Fruit fly (Drosophila melanogaster) whole organism, embryonic: ENCODE measurements around the gene Hacd1.

Experiments used
- Awh ChIP-seq: fragments of 200-800 bp; sonication (Bioruptor generic); IDR thresholded peaks from 2 replicates; pipeline ENCODE4, ENCODE4 v1.3.6; 2022; ENCODE audit warnings: missing biosample characterization, missing genetic modification characterization
- B-H1 ChIP-seq: fragments of 200-800 bp; sonication (Bioruptor generic); IDR thresholded peaks from 3 replicates; pipeline ENCODE4 v1.3.6; 2022; ENCODE audit warnings: missing biosample characterization, missing genetic modification characterization
- CG10267 ChIP-seq: fragments of 200-800 bp; sonication (Bioruptor generic); optimal IDR thresholded peaks from 2 replicates; lab custom pipeline; 2018; ENCODE audit warnings: missing biosample characterization, mild to moderate bottlenecking, missing genetic modification characterization, moderate library complexity
- CG10431 ChIP-seq: fragments of 200-800 bp; sonication (Bioruptor generic); optimal IDR thresholded peaks from 3 replicates; lab custom pipeline; 2018; ENCODE audit warnings: missing biosample characterization, mild to moderate bottlenecking, missing genetic modification characterization
- CG11504 ChIP-seq: fragments of 200-800 bp; sonication (Bioruptor generic); optimal IDR thresholded peaks from 3 replicates; lab custom pipeline; 2019; ENCODE audit warnings: missing biosample characterization, mild to moderate bottlenecking, missing genetic modification characterization, moderate library complexity
- CG15011 ChIP-seq: fragments of 200-800 bp; sonication (Bioruptor generic); optimal IDR thresholded peaks from 3 replicates; lab custom pipeline; 2018; ENCODE audit warnings: missing biosample characterization, mild to moderate bottlenecking, missing genetic modification characterization
- CG1529 ChIP-seq: fragments of 200-800 bp; sonication (Bioruptor generic); optimal IDR thresholded peaks from 3 replicates; lab custom pipeline; 2018; ENCODE audit warnings: missing biosample characterization, missing genetic modification characterization
- CG16813 ChIP-seq: fragments of 200-800 bp; sonication (Bioruptor generic); IDR thresholded peaks from 3 replicates; pipeline ENCODE4 v1.3.6; 2022; ENCODE audit warnings: missing biosample characterization, missing genetic modification characterization; ENCODE audit not compliant: partially characterized antibody
- CG17186 ChIP-seq: fragments of 200-800 bp; sonication (Bioruptor generic); optimal IDR thresholded peaks from 3 replicates; lab custom pipeline; 2017; ENCODE audit warnings: missing biosample characterization, missing genetic modification reagents, missing genetic modification characterization
- CG18599 ChIP-seq: fragments of 200-800 bp; sonication (Bioruptor generic); optimal IDR thresholded peaks from 3 replicates; lab custom pipeline; 2017; ENCODE audit warnings: missing biosample characterization, missing genetic modification characterization, mild to moderate bottlenecking, moderate library complexity, missing genetic modification reagents
- CG43689 ChIP-seq: fragments of 200-800 bp; sonication (Bioruptor generic); IDR thresholded peaks from 2 replicates; pipeline ENCODE4 v1.3.6; 2022; ENCODE audit warnings: missing biosample characterization, missing genetic modification characterization
- CG4617 ChIP-seq: fragments of 200-800 bp; sonication (Bioruptor generic); optimal IDR thresholded peaks from 3 replicates; lab custom pipeline; 2016; ENCODE audit warnings: missing biosample characterization, missing genetic modification characterization, borderline replicate concordance
- CG6689 ChIP-seq: fragments of 200-800 bp; sonication (Bioruptor generic); IDR thresholded peaks from 2 replicates; pipeline ENCODE4 v1.3.6; 2022; ENCODE audit warnings: missing biosample characterization, missing genetic modification characterization
- CG6813 ChIP-seq: fragments of 200-800 bp; sonication (Bioruptor generic); optimal IDR thresholded peaks from 2 replicates; lab custom pipeline; 2017; ENCODE audit warnings: missing biosample characterization, missing genetic modification characterization, mild to moderate bottlenecking, moderate library complexity, missing genetic modification reagents
- CG7839 ChIP-seq: fragments of 200-800 bp; sonication (Bioruptor generic); optimal IDR thresholded peaks from 3 replicates; lab custom pipeline; 2018; ENCODE audit warnings: missing biosample characterization, mild to moderate bottlenecking, missing genetic modification characterization, moderate library complexity
- Dad ChIP-seq: fragments of 200-800 bp; sonication (Bioruptor generic); optimal IDR thresholded peaks from 3 replicates; lab custom pipeline; 2016; ENCODE audit warnings: missing biosample characterization, missing genetic modification characterization
- H2.0 ChIP-seq: fragments of 200-800 bp; sonication (Bioruptor generic); IDR thresholded peaks from 2 replicates; pipeline ENCODE4 v1.3.6; 2022; ENCODE audit warnings: missing biosample characterization, missing genetic modification characterization
- Hr51 ChIP-seq, 2 experiments: fragments of 200-800 bp; sonication (Bioruptor generic); optimal IDR thresholded peaks; 2 replicates in 1 of 2; 3 replicates in 1 of 2; lab custom pipeline; 2016 to 2018; ENCODE audit warnings: missing biosample characterization in 2 of 2, missing genetic modification characterization in 2 of 2, mild to moderate bottlenecking in 1 of 2, moderate library complexity in 1 of 2
- Lhr ChIP-seq: fragments of 200-800 bp; sonication (Bioruptor generic); optimal IDR thresholded peaks from 3 replicates; lab custom pipeline; 2017; ENCODE audit warnings: mild to moderate bottlenecking, missing biosample characterization, missing genetic modification reagents, missing genetic modification characterization
- MBD-R2 ChIP-seq: fragments of 200-800 bp; sonication (Bioruptor generic); IDR thresholded peaks from 2 replicates; pipeline ENCODE4 v1.3.6; 2022; ENCODE audit warnings: missing biosample characterization, missing genetic modification characterization
- Myb ChIP-seq: fragments of 200-800 bp; sonication (Bioruptor generic); optimal IDR thresholded peaks from 2 replicates; lab custom pipeline; 2016; ENCODE audit warnings: missing biosample characterization, missing genetic modification characterization
- Oaz ChIP-seq: fragments of 200-800 bp; sonication (Bioruptor generic); IDR thresholded peaks from 2 replicates; pipeline ENCODE4 v1.3.6; 2022; ENCODE audit warnings: missing biosample characterization, missing genetic modification characterization
- Six4 ChIP-seq: fragments of 200-800 bp; sonication (Bioruptor generic); optimal IDR thresholded peaks from 2 replicates; lab custom pipeline; 2016; ENCODE audit warnings: missing biosample characterization, missing genetic modification characterization
- Taf1 ChIP-seq: fragments of 200-800 bp; sonication (Bioruptor generic); IDR thresholded peaks from 2 replicates; pipeline ENCODE4 v1.3.6; 2022; ENCODE audit warnings: missing biosample characterization, missing genetic modification characterization
- Usf ChIP-seq: fragments of 200-800 bp; sonication (Bioruptor generic); optimal IDR thresholded peaks from 2 replicates; lab custom pipeline; 2017; ENCODE audit warnings: missing genotype, missing biosample characterization, missing genetic modification characterization
- Vsx1 ChIP-seq: fragments of 200-800 bp; sonication (Bioruptor generic); optimal IDR thresholded peaks from 2 replicates; lab custom pipeline; 2017; ENCODE audit warnings: missing biosample characterization, mild to moderate bottlenecking, missing genetic modification characterization, missing genetic modification reagents
- ash1 ChIP-seq: fragments of 200-800 bp; sonication (Bioruptor generic); optimal IDR thresholded peaks from 2 replicates; lab custom pipeline; 2018; ENCODE audit warnings: missing biosample characterization, mild to moderate bottlenecking, missing genetic modification characterization
- bcd ChIP-seq: fragments of 200-800 bp; sonication (Bioruptor generic); optimal IDR thresholded peaks from 2 replicates; lab custom pipeline; 2017; ENCODE audit warnings: missing biosample characterization, mild to moderate bottlenecking, missing genetic modification characterization
- chinmo ChIP-seq: fragments of 200-800 bp; sonication (Bioruptor generic); IDR thresholded peaks from 4 replicates; pipeline ENCODE4 v1.3.6; 2022; ENCODE audit warnings: missing biosample characterization, missing genetic modification characterization; ENCODE audit not compliant: partially characterized antibody
- crc ChIP-seq: fragments of 200-800 bp; sonication (Bioruptor generic); optimal IDR thresholded peaks from 2 replicates; lab custom pipeline; 2016; ENCODE audit warnings: missing biosample characterization, missing genetic modification characterization
- croc ChIP-seq: fragments of 200-800 bp; sonication (Bioruptor generic); conservative IDR thresholded peaks from 3 replicates; pipeline ENCODE4 v1.3.6; 2022; ENCODE audit warnings: missing biosample characterization, missing genetic modification characterization
- crp ChIP-seq, 2 experiments: fragments of 200-800 bp; sonication (Bioruptor generic); optimal IDR thresholded peaks; 2 replicates in 1 of 2; 3 replicates in 1 of 2; lab custom pipeline; 2017; ENCODE audit warnings: missing biosample characterization in 2 of 2, missing genetic modification characterization in 2 of 2, mild to moderate bottlenecking in 1 of 2, moderate library complexity in 1 of 2
- da ChIP-seq: fragments of 200-800 bp; sonication (Bioruptor generic); optimal IDR thresholded peaks from 2 replicates; lab custom pipeline; 2016; ENCODE audit warnings: missing biosample characterization, missing genetic modification characterization
- dimm ChIP-seq: fragments of 200-800 bp; sonication (Bioruptor generic); IDR thresholded peaks from 2 replicates; pipeline ENCODE4 v1.3.6; 2022; ENCODE audit warnings: missing biosample characterization, missing genetic modification characterization
- dmrt99B ChIP-seq: fragments of 200-800 bp; sonication (Bioruptor generic); optimal IDR thresholded peaks from 2 replicates; lab custom pipeline; 2018; ENCODE audit warnings: missing biosample characterization, mild to moderate bottlenecking, missing genetic modification characterization, moderate library complexity
- emc ChIP-seq: fragments of 200-800 bp; sonication (Bioruptor generic); optimal IDR thresholded peaks from 2 replicates; lab custom pipeline; 2016; ENCODE audit warnings: missing biosample characterization, missing genetic modification characterization
- eyg ChIP-seq: fragments of 200-800 bp; sonication (Bioruptor generic); optimal IDR thresholded peaks from 3 replicates; lab custom pipeline; 2016; ENCODE audit warnings: missing biosample characterization, missing genetic modification characterization
- gem ChIP-seq: fragments of 200-800 bp; sonication (Bioruptor generic); optimal IDR thresholded peaks from 2 replicates; lab custom pipeline; 2019; ENCODE audit warnings: missing biosample characterization, mild to moderate bottlenecking, missing genetic modification characterization, moderate library complexity
- nmo ChIP-seq: fragments of 200-800 bp; sonication (Bioruptor generic); optimal IDR thresholded peaks from 2 replicates; lab custom pipeline; 2018; ENCODE audit warnings: missing biosample characterization, mild to moderate bottlenecking, missing genetic modification characterization, moderate library complexity
- onecut ChIP-seq: fragments of 200-800 bp; sonication (Bioruptor generic); IDR thresholded peaks from 2 replicates; pipeline ENCODE4 v1.3.6; 2022; ENCODE audit warnings: missing biosample characterization, missing genetic modification characterization
- repo ChIP-seq: fragments of 200-800 bp; sonication (Bioruptor generic); optimal IDR thresholded peaks from 2 replicates; lab custom pipeline; 2016; ENCODE audit warnings: missing biosample characterization, missing genetic modification characterization
- run ChIP-seq: fragments of 200-800 bp; sonication (Bioruptor generic); optimal IDR thresholded peaks from 3 replicates; lab custom pipeline; 2018; ENCODE audit warnings: missing biosample characterization, mild to moderate bottlenecking, missing genetic modification characterization
- sd ChIP-seq: fragments of 200-800 bp; sonication (Bioruptor generic); optimal IDR thresholded peaks from 3 replicates; lab custom pipeline; 2018; ENCODE audit warnings: missing biosample characterization, mild to moderate bottlenecking, missing genetic modification characterization, moderate library complexity
- slou ChIP-seq: fragments of 200-800 bp; sonication (Bioruptor generic); optimal IDR thresholded peaks from 3 replicates; lab custom pipeline; 2016; ENCODE audit warnings: missing biosample characterization, missing genetic modification characterization
- slp2 ChIP-seq: fragments of 200-800 bp; sonication (Bioruptor generic); optimal IDR thresholded peaks from 2 replicates; lab custom pipeline; 2016; ENCODE audit warnings: missing biosample characterization, missing genetic modification characterization
- stc ChIP-seq: fragments of 200-800 bp; sonication (Bioruptor generic); IDR thresholded peaks from 2 replicates; pipeline ENCODE4 v1.3.6; 2022; ENCODE audit warnings: missing biosample characterization, missing genetic modification characterization
- vfl ChIP-seq: fragments of 200-800 bp; sonication (Bioruptor generic); optimal IDR thresholded peaks from 2 replicates; lab custom pipeline; 2016; ENCODE audit warnings: missing biosample characterization, missing genetic modification characterization
- yki ChIP-seq: fragments of >200 bp; optimal IDR thresholded peaks from 3 replicates; lab custom pipeline; 2018

Gene Hacd1

dm6 chr2L:12006397-12007330, 4.6 kb upstream of the Hacd1 start (continued):
- TF ChIP-seq CG1529 (GFP tag; lab: Kevin White, UChicago) = peak; percentile 86
- peak; percentile 41 to 96 for TF ChIP-seq Hr51 (GFP tag; optimal IDR thresholded peaks at IDR 0.05; lab: Kevin White, UChicago)
- peak; percentile 3 for TF ChIP-seq crc (GFP tag; lab: Kevin White, UChicago)
- peak; percentile 96 for TF ChIP-seq dmrt99B (tag; lab: Kevin White, UChicago)
- peak; percentile 99 for TF ChIP-seq gem (tag; lab: Kevin White, UChicago)
- TF ChIP-seq CG6689 (GFP tag; lab: Robert Waterston, UW) = no peak
- TF ChIP-seq Myb = peak; percentile 37
- no peak for TF ChIP-seq H2.0 (GFP tag; lab: Robert Waterston, UW)
- peak; percentile 94 for TF ChIP-seq Usf (GFP tag; lab: Kevin White, UChicago)
- peak; percentile 92 for TF ChIP-seq croc (GFP tag; lab: Robert Waterston, UW)
- peak; percentile 98 for TF ChIP-seq CG7839 (tag; lab: Kevin White, UChicago)
- peak; percentile 91 for TF ChIP-seq Six4 (GFP tag; lab: Kevin White, UChicago)
- peak; percentile 70 for TF ChIP-seq slp2
- TF ChIP-seq CG17186 (GFP tag; lab: Kevin White, UChicago) = peak; percentile 42
- no peak for TF ChIP-seq Oaz (GFP tag; lab: Robert Waterston, UW)
- TF ChIP-seq run (tag; lab: Kevin White, UChicago) = peak; percentile 88
- TF ChIP-seq dimm (GFP tag; lab: Robert Waterston, UW) = no peak
- TF ChIP-seq repo (GFP tag; lab: Kevin White, UChicago) = peak; percentile 15
- TF ChIP-seq CG15011 = peak; percentile 90
- TF ChIP-seq yki (lab: Kevin White, UChicago) = no peak
- peak; percentile 99 for TF ChIP-seq nmo (GFP tag; lab: Kevin White, UChicago)
- TF ChIP-seq sd (tag; lab: Kevin White, UChicago) = peak; percentile 56
- no peak for TF ChIP-seq CG43689 (GFP tag; lab: Robert Waterston, UW)
- TF ChIP-seq Taf1 (GFP tag; lab: Robert Waterston, UW) = no peak
- no peak for TF ChIP-seq chinmo (GFP tag; lab: Robert Waterston, UW)
- TF ChIP-seq ash1 (GFP tag; lab: Kevin White, UChicago) = no peak
- TF ChIP-seq emc (GFP tag; lab: Kevin White, UChicago) = no peak
- no peak for TF ChIP-seq stc
- peak; percentile 95 for TF ChIP-seq CG10267 (tag; lab: Kevin White, UChicago)
- TF ChIP-seq da (GFP tag; lab: Kevin White, UChicago) = no peak
- TF ChIP-seq Dad (GFP tag; lab: Kevin White, UChicago) = peak; percentile 24
- TF ChIP-seq onecut (GFP tag; lab: Robert Waterston, UW) = peak; percentile 71
- TF ChIP-seq slou (GFP tag; lab: Kevin White, UChicago) = peak; percentile 89
- peak; percentile 88 for TF ChIP-seq CG10431
- no peak for TF ChIP-seq Awh (GFP tag; lab: Robert Waterston, UW)
- peak; percentile 52 for TF ChIP-seq eyg
- TF ChIP-seq CG16813 = no peak
- TF ChIP-seq CG6813 (GFP tag; lab: Kevin White, UChicago) = peak; percentile 92
- no peak for TF ChIP-seq Lhr (GFP tag; lab: Kevin White, UChicago)
- no peak for TF ChIP-seq B-H1 (GFP tag; lab: Robert Waterston, UW)
- TF ChIP-seq CG4617 (GFP tag; lab: Kevin White, UChicago) = peak; percentile 54
- TF ChIP-seq bcd (GFP tag; lab: Kevin White, UChicago) = peak; percentile 97
- peak in 1 of 2 experiments; percentile 58 for TF ChIP-seq crp (GFP tag; optimal IDR thresholded peaks at IDR 0.05; lab: Kevin White, UChicago)
- peak; percentile 96 for TF ChIP-seq CG18599 (GFP tag; lab: Kevin White, UChicago)
- TF ChIP-seq MBD-R2 (GFP tag; lab: Robert Waterston, UW) = no peak
- TF ChIP-seq Vsx1 (GFP tag; lab: Kevin White, UChicago) = peak; percentile 85
- TF ChIP-seq CG11504 (tag; lab: Kevin White, UChicago) = peak; percentile 96
- peak; percentile 60 for TF ChIP-seq vfl (GFP tag; lab: Kevin White, UChicago)
